Worm (Caenorhabditis elegans) whole organism, L4 larva: ENCODE measurements around the gene C16C8.26.
A peak's percentile ranks its signal among the peaks of the same experiment; 100 is the strongest.

Experiments used
- F37D6.2 ChIP-seq: sonication (generic microtip); optimal IDR thresholded peaks from 2 replicates; lab custom pipeline; 2016; ENCODE audit warnings: mild to moderate bottlenecking, missing genetic modification characterization, missing compliant biosample characterization
- F49E8.2 ChIP-seq: sonication (generic microtip); optimal IDR thresholded peaks from 2 replicates; lab custom pipeline; 2016; ENCODE audit warnings: missing compliant biosample characterization, mild to moderate bottlenecking, missing genetic modification characterization, borderline replicate concordance
- R02D3.7 ChIP-seq: fragments of 150-350 bp; sonication (generic microtip); optimal IDR thresholded peaks from 3 replicates; lab custom pipeline; 2014; ENCODE audit warnings: missing biosample characterization, missing genetic modification characterization
- T20F7.1 ChIP-seq: fragments of 200-800 bp; sonication (Bioruptor generic); optimal IDR thresholded peaks from 2 replicates; lab custom pipeline; 2018; ENCODE audit warnings: mild to moderate bottlenecking, missing genetic modification characterization, missing compliant biosample characterization
- T26A8.4 ChIP-seq: fragments of 200-800 bp; sonication (Bioruptor generic); IDR thresholded peaks from 2 replicates; pipeline ENCODE4 v1.3.6; 2022; ENCODE audit warnings: missing genetic modification characterization, missing compliant biosample characterization
- Y105C5A.15 ChIP-seq: fragments of 200-800 bp; sonication (Bioruptor generic); IDR thresholded peaks from 2 replicates; pipeline ENCODE4 v1.3.6; 2022; ENCODE audit warnings: missing genetic modification characterization, missing compliant biosample characterization
- Y48G9A.11 ChIP-seq: fragments of 200-800 bp; sonication (Bioruptor generic); IDR thresholded peaks from 2 replicates; pipeline ENCODE4 v1.3.6; 2022; ENCODE audit warnings: missing genetic modification reagents, missing genetic modification characterization, missing compliant biosample characterization
- Y75B8A.6 ChIP-seq: fragments of 200-800 bp; sonication (Bioruptor generic); IDR thresholded peaks from 2 replicates; pipeline ENCODE4 v1.3.6; 2022; ENCODE audit warnings: missing genetic modification reagents, missing genetic modification characterization, missing compliant biosample characterization
- ZK337.2 ChIP-seq: fragments of 200-800 bp; sonication (Bioruptor generic); IDR thresholded peaks from 2 replicates; pipeline ENCODE4 v1.3.6; 2022; ENCODE audit warnings: missing genetic modification reagents, missing genetic modification characterization, missing compliant biosample characterization
- arid-1 ChIP-seq: fragments of 200-800 bp; sonication (Bioruptor generic); conservative IDR thresholded peaks from 2 replicates; pipeline ENCODE4 v1.3.6; 2022; ENCODE audit warnings: missing genetic modification reagents, missing genetic modification characterization, missing compliant biosample characterization
- attf-4 ChIP-seq: sonication (generic microtip); optimal IDR thresholded peaks from 3 replicates; lab custom pipeline; 2017; ENCODE audit warnings: missing biosample characterization, missing genetic modification characterization
- ceh-20 ChIP-seq: fragments of 200-800 bp; sonication (Bioruptor generic); IDR thresholded peaks from 2 replicates; pipeline ENCODE4 v1.3.6; 2022; ENCODE audit warnings: missing genetic modification reagents, missing genetic modification characterization, missing compliant biosample characterization
- ceh-32 ChIP-seq: sonication (generic microtip); optimal IDR thresholded peaks from 2 replicates; lab custom pipeline; 2016; ENCODE audit warnings: mild to moderate bottlenecking, missing genetic modification characterization, missing compliant biosample characterization; ENCODE audit not compliant: poor library complexity
- ceh-62 ChIP-seq: sonication (generic microtip); optimal IDR thresholded peaks from 2 replicates; lab custom pipeline; 2017; ENCODE audit warnings: missing biosample characterization, missing genetic modification characterization
- ces-1 ChIP-seq: fragments of 150-350 bp; sonication (generic microtip); optimal IDR thresholded peaks from 4 replicates; lab custom pipeline; 2014; ENCODE audit warnings: missing biosample characterization, missing genetic modification reagents, missing genetic modification characterization
- daf-16 ChIP-seq, 3 experiments: sonication (generic microtip); optimal IDR thresholded peaks; 2 replicates each; lab custom pipeline; 2016 to 2017; ENCODE audit warnings: missing genetic modification characterization in 3 of 3, missing genetic modification reagents in 3 of 3, mild to moderate bottlenecking in 2 of 3, missing compliant biosample characterization in 2 of 3, missing biosample characterization in 1 of 3, moderate library complexity in 1 of 3
- daf-19 ChIP-seq: fragments of 200-800 bp; sonication (Bioruptor generic); conservative IDR thresholded peaks from 2 replicates; pipeline ENCODE4 v1.3.6; 2022; ENCODE audit warnings: missing genetic modification characterization, missing compliant biosample characterization
- dmd-6 ChIP-seq: fragments of 200-800 bp; sonication (Bioruptor generic); IDR thresholded peaks from 2 replicates; pipeline ENCODE4 v1.3.6; 2022; ENCODE audit warnings: missing genetic modification reagents, missing genetic modification characterization, missing compliant biosample characterization
- dpl-1 ChIP-seq: fragments of 150-350 bp; optimal IDR thresholded peaks from 2 replicates; lab custom pipeline; 2014; ENCODE audit warnings: missing biosample characterization, missing genetic modification reagents, missing genetic modification characterization
- dve-1 ChIP-seq: sonication (generic microtip); optimal IDR thresholded peaks from 2 replicates; lab custom pipeline; 2017; ENCODE audit warnings: antibody characterized with exemption, mild to moderate bottlenecking, missing genetic modification characterization, missing compliant biosample characterization; ENCODE audit not compliant: insufficient read depth
- egl-27 ChIP-seq: sonication (generic microtip); optimal IDR thresholded peaks from 3 replicates; lab custom pipeline; 2017; ENCODE audit warnings: missing biosample characterization, missing genetic modification reagents, missing genetic modification characterization
- hlh-11 ChIP-seq: fragments of 200-800 bp; sonication (Bioruptor generic); optimal IDR thresholded peaks from 2 replicates; lab custom pipeline; 2018; ENCODE audit warnings: mild to moderate bottlenecking, missing genetic modification characterization, missing compliant biosample characterization
- hlh-30 ChIP-seq: sonication (generic microtip); optimal IDR thresholded peaks from 2 replicates; lab custom pipeline; 2017; ENCODE audit warnings: antibody characterized with exemption, mild to moderate bottlenecking, missing genetic modification characterization, missing compliant biosample characterization; ENCODE audit not compliant: insufficient read depth
- jun-1 ChIP-seq: fragments of 150-350 bp; optimal IDR thresholded peaks from 2 replicates; lab custom pipeline; 2014; ENCODE audit warnings: missing biosample characterization, missing genetic modification reagents, missing genetic modification characterization
- lim-7 ChIP-seq: fragments of 200-800 bp; sonication (Bioruptor generic); IDR thresholded peaks from 2 replicates; pipeline ENCODE4 v1.3.6; 2022; ENCODE audit warnings: missing genetic modification characterization, missing compliant biosample characterization
- lin-29 ChIP-seq: fragments of 200-800 bp; sonication (Bioruptor generic); IDR thresholded peaks from 2 replicates; pipeline ENCODE4 v1.3.6; 2022; ENCODE audit warnings: missing genetic modification reagents, missing genetic modification characterization, missing compliant biosample characterization
- lin-38 ChIP-seq: fragments of 200-800 bp; sonication (Bioruptor generic); IDR thresholded peaks from 2 replicates; pipeline ENCODE4 v1.3.6; 2022; ENCODE audit warnings: missing genetic modification reagents, missing genetic modification characterization, missing compliant biosample characterization
- lir-3 ChIP-seq: sonication (generic microtip); optimal IDR thresholded peaks from 2 replicates; lab custom pipeline; 2016; ENCODE audit warnings: mild to moderate bottlenecking, missing genetic modification characterization, missing compliant biosample characterization
- mdl-1 ChIP-seq, 2 experiments: fragments of 150-350 bp in 1 of 2; sonication (generic microtip) in 1 of 2; optimal IDR thresholded peaks; 2 replicates each; lab custom pipeline; 2014 to 2017; ENCODE audit warnings: missing biosample characterization in 2 of 2, missing genetic modification characterization in 2 of 2
- mep-1 ChIP-seq: fragments of 150-350 bp; sonication (generic microtip); optimal IDR thresholded peaks from 3 replicates; lab custom pipeline; 2014; ENCODE audit warnings: missing biosample characterization, missing genetic modification characterization
- nhr-28 ChIP-seq: fragments of 150-350 bp; optimal IDR thresholded peaks from 2 replicates; lab custom pipeline; 2014; ENCODE audit warnings: missing biosample characterization, missing genetic modification characterization
- nhr-41 ChIP-seq: fragments of 200-800 bp; sonication (Bioruptor generic); IDR thresholded peaks from 2 replicates; pipeline ENCODE4 v1.3.6; 2022; ENCODE audit warnings: missing genetic modification reagents, missing genetic modification characterization, missing compliant biosample characterization
- nhr-42 ChIP-seq: fragments of 200-800 bp; sonication (Bioruptor generic); IDR thresholded peaks from 2 replicates; pipeline ENCODE4 v1.3.6; 2022; ENCODE audit warnings: missing genetic modification characterization, missing compliant biosample characterization
- pqm-1 ChIP-seq: sonication (generic microtip); optimal IDR thresholded peaks from 2 replicates; lab custom pipeline; 2017; ENCODE audit warnings: missing biosample characterization, missing genetic modification characterization
- rbr-2 ChIP-seq: sonication (generic microtip); optimal IDR thresholded peaks from 2 replicates; lab custom pipeline; 2016; ENCODE audit warnings: missing genotype, missing genetic modification characterization, missing compliant biosample characterization
- snpc-1.2 ChIP-seq: fragments of 200-800 bp; sonication (Bioruptor generic); IDR thresholded peaks from 2 replicates; pipeline ENCODE4 v1.3.6; 2022; ENCODE audit warnings: missing genetic modification reagents, missing genetic modification characterization, missing compliant biosample characterization
- spr-1 ChIP-seq: sonication (generic microtip); optimal IDR thresholded peaks from 2 replicates; lab custom pipeline; 2016; ENCODE audit warnings: mild to moderate bottlenecking, missing genetic modification characterization, missing compliant biosample characterization
- tag-97 ChIP-seq: fragments of 200-800 bp; sonication (Bioruptor generic); IDR thresholded peaks from 2 replicates; pipeline ENCODE4 v1.3.6; 2022; ENCODE audit warnings: missing genetic modification characterization, missing compliant biosample characterization
- unc-39 ChIP-seq: sonication (generic microtip); optimal IDR thresholded peaks from 2 replicates; lab custom pipeline; 2017; ENCODE audit warnings: missing biosample characterization, missing genetic modification characterization
- unc-62 ChIP-seq, 3 experiments: fragments of 150-350 bp in 1 of 3; sonication (generic microtip); optimal IDR thresholded peaks in 2 of 3; peaks in 1 of 3; 1 replicate in 1 of 3; 2 replicates in 2 of 3; lab custom pipeline; 2014 to 2017; ENCODE audit warnings: missing biosample characterization in 3 of 3, missing genetic modification characterization in 3 of 3, missing genetic modification reagents in 3 of 3, missing genotype in 1 of 3
- vab-7 ChIP-seq: fragments of 200-800 bp; sonication (Bioruptor generic); IDR thresholded peaks from 2 replicates; pipeline ENCODE4 v1.3.6; 2022; ENCODE audit warnings: missing genetic modification reagents, missing genetic modification characterization, missing compliant biosample characterization
- zag-1 ChIP-seq: fragments of 150-350 bp; optimal IDR thresholded peaks from 2 replicates; lab custom pipeline; 2014; ENCODE audit warnings: missing biosample characterization, missing genetic modification characterization
- zfp-2 ChIP-seq: sonication (generic microtip); optimal IDR thresholded peaks from 2 replicates; lab custom pipeline; 2016; ENCODE audit warnings: mild to moderate bottlenecking, missing genetic modification characterization, missing compliant biosample characterization
- zip-11 ChIP-seq: fragments of 200-800 bp; sonication (Bioruptor generic); IDR thresholded peaks from 2 replicates; pipeline ENCODE4 v1.3.6; 2022; ENCODE audit warnings: missing genetic modification characterization, missing compliant biosample characterization

C16C8.26 gene

DNA sequence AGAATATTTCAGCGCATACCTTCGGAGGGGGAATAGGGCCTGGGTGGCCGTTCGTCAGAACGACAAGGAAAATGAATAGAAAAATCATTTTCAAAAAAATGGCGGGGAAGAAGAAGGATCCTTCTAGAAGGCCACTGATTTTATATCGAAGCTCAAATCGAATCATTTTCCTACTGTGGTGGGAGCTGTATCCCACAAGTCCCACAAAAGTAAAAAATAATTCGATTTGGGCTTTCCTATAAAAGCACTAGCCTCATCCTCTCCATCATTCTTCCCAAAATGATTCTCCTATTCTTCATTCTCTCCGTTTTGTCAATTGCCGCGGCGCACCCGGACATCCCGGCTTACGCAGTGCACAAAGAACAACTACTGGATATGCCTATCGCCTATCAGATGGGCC, at the start of gene C16C8.26, which contains the start of gene C16C8.19:
C16C8.26 (minus strand) TSS at position 101 of the 400 bp plus-strand sequence.
C16C8.19 (plus strand) TSS at position 279 of the 400 bp plus-strand sequence.
- no peak for TF ChIP-seq ces-1 (GFP tag; lab: Kevin White, UChicago)

DNA sequence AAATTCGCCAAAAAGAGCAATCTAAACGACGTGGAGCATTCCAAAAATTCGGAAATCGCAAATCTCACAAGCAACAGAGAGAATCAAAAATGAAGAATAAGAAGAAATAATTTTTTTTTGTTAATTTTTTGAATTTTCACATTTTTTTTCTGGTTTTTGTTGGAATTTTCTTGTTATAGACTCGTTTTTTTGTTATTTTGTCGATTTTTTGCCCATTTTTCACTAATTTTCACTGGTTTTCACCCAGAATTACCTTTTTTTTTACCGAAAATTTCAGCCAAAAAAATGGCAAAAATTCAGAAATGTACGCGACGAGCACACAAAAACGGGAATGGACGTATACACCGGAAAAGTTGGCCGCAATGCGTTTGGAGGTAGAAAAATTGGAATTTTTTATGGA, 46.6 kb upstream of the C16C8.26 start, which contains the start of gene cyh-1:
cyh-1 (plus strand) TSS at position 301 of the 400 bp plus-strand sequence.
- TF ChIP-seq dpl-1 (GFP tag; lab: Kevin White, UChicago) (no peak), lin-38 (GFP tag; lab: Robert Waterston, UW) (0 out of 2 replicates have a peak, but pooled peaks have one; percentile 15)

ce11 chrII:3502520-3503323, 44.6 kb upstream of the C16C8.26 start, which contains the start of the genes col-71 and Y49F6B.2:
Gene col-71, minus strand, starts transcription at chrII:3502570.
Gene Y49F6B.2, plus strand, starts transcription at chrII:3502968.
- no peak for TF ChIP-seq Y105C5A.15 (GFP tag; lab: Robert Waterston, UW)
- TF ChIP-seq R02D3.7: no peak
- TF ChIP-seq pqm-1: no peak
- no peak for TF ChIP-seq tag-97 (GFP tag; lab: Robert Waterston, UW)
- no peak for TF ChIP-seq spr-1 (tag; lab: Kevin White, UChicago)
- TF ChIP-seq Y75B8A.6 (GFP tag; lab: Robert Waterston, UW): no peak
- TF ChIP-seq hlh-30 (tag; lab: Kevin White, UChicago): peak; percentile 22
- no peak for TF ChIP-seq F49E8.2 (tag; lab: Kevin White, UChicago)
- no peak for TF ChIP-seq snpc-1.2 (GFP tag; lab: Robert Waterston, UW)
- TF ChIP-seq lim-7 (GFP tag; lab: Robert Waterston, UW): no peak
- no peak for TF ChIP-seq zag-1 (tag; lab: Kevin White, UChicago)
- TF ChIP-seq daf-19 (GFP tag; lab: Robert Waterston, UW): no peak
- TF ChIP-seq ceh-32: no peak
- TF ChIP-seq hlh-11 (tag; lab: Kevin White, UChicago): peak; percentile 15
- TF ChIP-seq vab-7 (GFP tag; lab: Robert Waterston, UW): no peak
- no peak for TF ChIP-seq zfp-2
- no peak for TF ChIP-seq egl-27
- peak; percentile 19 for TF ChIP-seq nhr-28
- TF ChIP-seq lir-3 (tag; lab: Kevin White, UChicago): no peak
- TF ChIP-seq T20F7.1 (GFP tag; lab: Kevin White, UChicago): no peak
- no peak for TF ChIP-seq jun-1 (tag; lab: Kevin White, UChicago)
- peak; percentile 65 for TF ChIP-seq mep-1 (tag; lab: Kevin White, UChicago)
- no peak for TF ChIP-seq ceh-62
- TF ChIP-seq lin-29 (GFP tag; lab: Robert Waterston, UW): no peak
- TF ChIP-seq attf-4 (tag; lab: Kevin White, UChicago): no peak
- TF ChIP-seq unc-39 (tag; lab: Kevin White, UChicago): no peak
- TF ChIP-seq F37D6.2: peak; percentile 65
- TF ChIP-seq ceh-20 (GFP tag; lab: Robert Waterston, UW): no peak
- TF ChIP-seq dmd-6 (GFP tag; lab: Robert Waterston, UW): peak; percentile 45
- peak; percentile 78 for TF ChIP-seq rbr-2 (tag; lab: Kevin White, UChicago)
- peak; percentile 95 for TF ChIP-seq ces-1 (GFP tag; lab: Kevin White, UChicago)
- peak; percentile 66 for TF ChIP-seq dve-1
- 0 out of 2 replicates have a peak, but pooled peaks have one; percentile 7 for TF ChIP-seq arid-1 (GFP tag; lab: Robert Waterston, UW)
- TF ChIP-seq Y48G9A.11 (GFP tag; lab: Robert Waterston, UW): peak; percentile 85
- no peak for TF ChIP-seq nhr-42 (GFP tag; lab: Robert Waterston, UW)
- no peak for TF ChIP-seq daf-16 (GFP tag; optimal IDR thresholded peaks at IDR 0.05; lab: Kevin White, UChicago)
- TF ChIP-seq daf-16 (tag; optimal IDR thresholded peaks at IDR 0.05; lab: Kevin White, UChicago): peak; percentile 12
- peak in 1 of 2 experiments; percentile 97 for TF ChIP-seq unc-62 (GFP tag; optimal IDR thresholded peaks at IDR 0.05 in 1 of 2; lab: Kevin White, UChicago)
- no peak for TF ChIP-seq unc-62 (tag; optimal IDR thresholded peaks at IDR 0.05; lab: Kevin White, UChicago)
- TF ChIP-seq T26A8.4: no peak
- no peak for TF ChIP-seq nhr-41 (GFP tag; lab: Robert Waterston, UW)
- TF ChIP-seq zip-11 (GFP tag; lab: Robert Waterston, UW): no peak
- TF ChIP-seq mdl-1 (tag; optimal IDR thresholded peaks at IDR 0.05; lab: Kevin White, UChicago): no peak
- TF ChIP-seq lin-38 (GFP tag; lab: Robert Waterston, UW): peak; percentile 98
- TF ChIP-seq ZK337.2: peak; percentile 72
